Worm (Caenorhabditis elegans) whole organism, young adult: ENCODE measurements around the gene sucl-1.

Experiments used
- B0261.1 ChIP-seq: sonication (generic microtip); optimal IDR thresholded peaks from 2 replicates; lab custom pipeline; 2016; ENCODE audit warnings: mild to moderate bottlenecking, missing genetic modification characterization, moderate library complexity, missing compliant biosample characterization
- F23B12.7 ChIP-seq: sonication (generic microtip); optimal IDR thresholded peaks from 2 replicates; lab custom pipeline; 2017; ENCODE audit warnings: missing genetic modification characterization, mild to moderate bottlenecking, missing compliant biosample characterization, antibody characterized with exemption, moderate library complexity; ENCODE audit not compliant: insufficient read depth
- F39B2.1 ChIP-seq: fragments of 200-800 bp; sonication (Bioruptor generic); IDR thresholded peaks from 2 replicates; pipeline ENCODE4 v1.3.6; 2022; ENCODE audit warnings: missing genetic modification reagents, missing genetic modification characterization, missing compliant biosample characterization
- F57C9.4 ChIP-seq: sonication (generic microtip); optimal IDR thresholded peaks from 2 replicates; lab custom pipeline; 2017; ENCODE audit warnings: mild to moderate bottlenecking, missing genetic modification characterization, missing compliant biosample characterization
- K11D2.4 ChIP-seq: fragments of 200-800 bp; sonication (Bioruptor generic); IDR thresholded peaks from 2 replicates; pipeline ENCODE4 v1.3.6; 2022; ENCODE audit warnings: missing genetic modification reagents, missing genetic modification characterization, missing compliant biosample characterization
- Y53G8AR.9 ChIP-seq: fragments of 200-800 bp; sonication (Bioruptor generic); conservative IDR thresholded peaks from 2 replicates; pipeline ENCODE4 v1.3.6; 2022; ENCODE audit warnings: missing genetic modification reagents, missing genetic modification characterization, missing compliant biosample characterization
- ZK185.1 ChIP-seq: sonication (generic microtip); optimal IDR thresholded peaks from 2 replicates; lab custom pipeline; 2016; ENCODE audit warnings: mild to moderate bottlenecking, missing genetic modification characterization, missing compliant biosample characterization; ENCODE audit not compliant: poor library complexity, severe bottlenecking
- atf-7 ChIP-seq: sonication (generic microtip); optimal IDR thresholded peaks from 2 replicates; lab custom pipeline; 2017; ENCODE audit warnings: mild to moderate bottlenecking, missing genetic modification characterization, missing compliant biosample characterization
- ccch-3 ChIP-seq: fragments of 200-800 bp; sonication (Bioruptor generic); optimal IDR thresholded peaks from 2 replicates; lab custom pipeline; 2018; ENCODE audit warnings: mild to moderate bottlenecking, missing genetic modification characterization, missing compliant biosample characterization
- ceh-58 ChIP-seq: fragments of 200-800 bp; sonication (Bioruptor generic); IDR thresholded peaks from 2 replicates; pipeline ENCODE4 v1.3.6; 2022; ENCODE audit warnings: missing genetic modification characterization, missing compliant biosample characterization
- chd-7 ChIP-seq: sonication (generic microtip); optimal IDR thresholded peaks from 2 replicates; lab custom pipeline; 2016; ENCODE audit warnings: mild to moderate bottlenecking, missing genetic modification characterization, moderate library complexity, missing compliant biosample characterization
- die-1 ChIP-seq: sonication (generic microtip); optimal IDR thresholded peaks from 2 replicates; lab custom pipeline; 2016; ENCODE audit warnings: missing genotype, mild to moderate bottlenecking, missing genetic modification characterization, missing compliant biosample characterization
- hmg-1.2 ChIP-seq: fragments of 200-800 bp; sonication (Bioruptor generic); IDR thresholded peaks from 2 replicates; pipeline ENCODE4 v1.3.6; 2022; ENCODE audit warnings: missing genetic modification reagents, missing genetic modification characterization, missing compliant biosample characterization
- hrde-1 ChIP-seq: sonication (generic microtip); optimal IDR thresholded peaks from 2 replicates; lab custom pipeline; 2016; ENCODE audit warnings: missing genetic modification characterization, mild to moderate bottlenecking, missing compliant biosample characterization, moderate library complexity, missing genotype, missing genetic modification reagents, borderline replicate concordance
- hsf-1 ChIP-seq: fragments of 200-800 bp; sonication (Bioruptor generic); IDR thresholded peaks from 2 replicates; pipeline ENCODE4 v1.3.6; 2022; ENCODE audit warnings: missing genetic modification reagents, missing genetic modification characterization, missing compliant biosample characterization
- lin-35 ChIP-seq, 3 experiments: fragments of 150-350 bp in 2 of 3; sonication (generic microtip) in 1 of 3; optimal IDR thresholded peaks; 2 replicates each; lab custom pipeline; 2014 to 2018; ENCODE audit warnings: missing biosample characterization in 3 of 3, missing genetic modification characterization in 3 of 3, missing genetic modification reagents in 3 of 3
- lir-1 ChIP-seq: fragments of 200-800 bp; sonication (Bioruptor generic); conservative IDR thresholded peaks from 2 replicates; pipeline ENCODE4 v1.3.6; 2022; ENCODE audit warnings: missing genetic modification reagents, missing genetic modification characterization, missing compliant biosample characterization
- mcd-1 ChIP-seq: fragments of 200-800 bp; sonication (Bioruptor generic); IDR thresholded peaks from 2 replicates; pipeline ENCODE4 v1.3.6; 2022; ENCODE audit warnings: missing genetic modification reagents, missing genetic modification characterization, missing compliant biosample characterization
- nfyb-1 ChIP-seq: fragments of 200-800 bp; sonication (Bioruptor generic); IDR thresholded peaks from 2 replicates; pipeline ENCODE4 v1.3.6; 2022; ENCODE audit warnings: missing genetic modification reagents, missing genetic modification characterization, missing compliant biosample characterization
- nhr-27 ChIP-seq: fragments of 200-800 bp; sonication (Bioruptor generic); optimal IDR thresholded peaks from 2 replicates; lab custom pipeline; 2018; ENCODE audit warnings: mild to moderate bottlenecking, missing genetic modification characterization, moderate library complexity, missing compliant biosample characterization
- nhr-80 ChIP-seq: sonication (generic microtip); optimal IDR thresholded peaks from 2 replicates; lab custom pipeline; 2016; ENCODE audit warnings: missing genetic modification characterization, missing compliant biosample characterization
- rpc-1 ChIP-seq, 2 experiments: fragments of 150-350 bp in 1 of 2; sonication (generic microtip) in 1 of 2; optimal IDR thresholded peaks; 2 replicates each; lab custom pipeline; 2014 to 2018; ENCODE audit warnings: missing biosample characterization in 1 of 2, missing genetic modification characterization in 1 of 2, missing genetic modification reagents in 1 of 2, missing genotype in 1 of 2
- sdz-38 ChIP-seq: sonication (generic microtip); optimal IDR thresholded peaks from 2 replicates; lab custom pipeline; 2016; ENCODE audit warnings: missing genotype, missing genetic modification characterization, missing compliant biosample characterization
- snpc-1.1 ChIP-seq: sonication (generic microtip); optimal IDR thresholded peaks from 2 replicates; lab custom pipeline; 2017; ENCODE audit warnings: missing genetic modification characterization, mild to moderate bottlenecking, missing compliant biosample characterization, antibody characterized with exemption, moderate library complexity, missing genotype, missing genetic modification reagents; ENCODE audit not compliant: insufficient read depth
- snpc-4 ChIP-seq, 5 experiments: fragments of 150-350 bp in 1 of 5; sonication (generic microtip) in 4 of 5; optimal IDR thresholded peaks; 2 replicates each; lab custom pipeline; 2014 to 2018; ENCODE audit warnings: missing genetic modification characterization in 5 of 5, missing biosample characterization in 3 of 5, antibody characterized with exemption in 2 of 5, mild to moderate bottlenecking in 2 of 5, missing compliant biosample characterization in 2 of 5, missing genotype in 2 of 5, moderate library complexity in 2 of 5, missing genetic modification reagents in 1 of 5
- sptf-2 ChIP-seq: fragments of 200-800 bp; sonication (Bioruptor generic); optimal IDR thresholded peaks from 2 replicates; lab custom pipeline; 2018; ENCODE audit warnings: mild to moderate bottlenecking, missing genetic modification characterization, missing compliant biosample characterization
- unc-62 ChIP-seq: fragments of 150-350 bp; optimal IDR thresholded peaks from 2 replicates; lab custom pipeline; 2014; ENCODE audit warnings: missing biosample characterization, missing genetic modification reagents, missing genetic modification characterization
- zfh-2 ChIP-seq: fragments of 200-800 bp; sonication (Bioruptor generic); conservative IDR thresholded peaks from 2 replicates; pipeline ENCODE4 v1.3.6; 2022; ENCODE audit warnings: missing genetic modification reagents, missing genetic modification characterization, missing compliant biosample characterization
- ztf-22 ChIP-seq: fragments of 200-800 bp; sonication (Bioruptor generic); optimal IDR thresholded peaks from 2 replicates; lab custom pipeline; 2018; ENCODE audit warnings: mild to moderate bottlenecking, missing genetic modification characterization, moderate library complexity, missing compliant biosample characterization
- ztf-25 ChIP-seq: fragments of 200-800 bp; sonication (Bioruptor generic); IDR thresholded peaks from 2 replicates; pipeline ENCODE4 v1.3.6; 2022; ENCODE audit warnings: missing genetic modification reagents, missing genetic modification characterization, missing compliant biosample characterization

The sucl-1 gene

DNA sequence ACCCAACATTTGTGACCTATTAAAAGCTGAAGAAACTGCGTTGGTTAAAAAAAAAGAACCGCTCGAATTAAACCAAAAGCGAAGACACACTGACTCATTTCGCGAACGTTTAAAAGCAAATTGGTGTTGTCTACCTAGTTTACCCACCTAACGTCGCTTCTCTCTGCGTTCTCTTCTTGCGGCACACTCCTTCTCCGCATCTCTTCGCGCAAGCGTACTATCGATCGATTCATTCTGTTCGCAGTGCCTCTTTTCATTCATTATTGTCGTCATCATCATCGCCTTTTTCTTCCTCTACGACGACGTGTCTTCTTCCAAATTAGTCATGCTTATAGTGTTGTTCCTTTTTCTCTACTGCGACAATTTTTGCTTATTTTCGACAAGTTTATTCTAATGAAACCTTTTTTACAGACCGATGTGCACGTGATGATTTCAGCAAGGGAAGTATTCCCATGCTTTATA, 42.6 kb upstream of the sucl-1 start, which contains the start of gene atrn-1:
TSS of gene atrn-1 (plus strand) at position 412 of the 462 bp plus-strand sequence.
- TF ChIP-seq die-1 (tag; lab: Kevin White, UChicago) (no peak), B0261.1 (tag; lab: Kevin White, UChicago) (no peak), nhr-80 (tag; lab: Kevin White, UChicago) (peak; percentile 5), Y53G8AR.9 (GFP tag; lab: Robert Waterston, UW) (no peak), lin-35 (GFP tag; optimal IDR thresholded peaks at IDR 0.05; lab: Kevin White, UChicago) (no peak), F23B12.7 (tag; lab: Kevin White, UChicago) (no peak), hmg-1.2 (GFP tag; lab: Robert Waterston, UW) (peak; percentile 71; the same call in 1 of the 2 replicates), ccch-3 (no peak), nhr-27 (no peak), nfyb-1 (GFP tag; lab: Robert Waterston, UW) (no peak)

- TF ChIP-seq hmg-1.2 (GFP tag; lab: Robert Waterston, UW): peak; percentile 37; the same call in 1 of the 2 replicates
- no peak for TF ChIP-seq snpc-4 (GFP tag; optimal IDR thresholded peaks at IDR 0.05; lab: Kevin White, UChicago)
- TF ChIP-seq snpc-4 (tag; optimal IDR thresholded peaks at IDR 0.05; lab: Kevin White, UChicago): peak in 3 of 4 experiments; percentile 29 to 92 (median 91)
- no peak for TF ChIP-seq F57C9.4 (tag; lab: Kevin White, UChicago)
- TF ChIP-seq lir-1 (GFP tag; lab: Robert Waterston, UW): no peak
- no peak for TF ChIP-seq F39B2.1 (GFP tag; lab: Robert Waterston, UW)
- TF ChIP-seq ZK185.1 (tag; lab: Kevin White, UChicago): no peak
- no peak for TF ChIP-seq mcd-1 (GFP tag; lab: Robert Waterston, UW)
Measured at ce11 chrX:14715459-14715858, 38.4 kb upstream of the sucl-1 start.

ce11 chrX:14717782-14718181, 36.0 kb upstream of the sucl-1 start:
- TF ChIP-seq atf-7 (no peak), rpc-1 (optimal IDR thresholded peaks at IDR 0.05; lab: Kevin White, UChicago) (no peak), rpc-1 (tag; optimal IDR thresholded peaks at IDR 0.05; lab: Kevin White, UChicago) (peak; percentile 35), snpc-1.1 (peak; percentile 64), snpc-4 (GFP tag; optimal IDR thresholded peaks at IDR 0.05; lab: Kevin White, UChicago) (peak; percentile 76), snpc-4 (tag; optimal IDR thresholded peaks at IDR 0.05; lab: Kevin White, UChicago) (peak in 3 of 4 experiments; percentile 46 to 85 (median 73))
- TF ChIP-seq, all 124 proteins: peak for 3

- TF ChIP-seq ztf-25 (GFP tag; lab: Robert Waterston, UW) (no peak), hrde-1 (tag; lab: Kevin White, UChicago) (no peak), ztf-22 (GFP tag; lab: Kevin White, UChicago) (no peak), hsf-1 (no peak), sdz-38 (tag; lab: Kevin White, UChicago) (no peak), chd-7 (no peak), unc-62 (GFP tag; lab: Kevin White, UChicago) (no peak), zfh-2 (no peak)
Measured at ce11 chrX:14721098-14721497, 32.7 kb upstream of the sucl-1 start, which contains the start of gene F33C8.2. Gene F33C8.2, plus strand, starts transcription at chrX:14721398.

- peak; percentile 94 for TF ChIP-seq hsf-1
- TF ChIP-seq, all 124 proteins: peak for 1; not testable (repeated sequence) for 123
Measured at ce11 chrX:14724139-14724538, 29.7 kb upstream of the sucl-1 start.

ce11 chrX:14724935-14725334, 28.9 kb upstream of the sucl-1 start:
- TF ChIP-seq ceh-58 (GFP tag; lab: Robert Waterston, UW) (no peak), K11D2.4 (GFP tag; lab: Robert Waterston, UW) (0 out of 2 replicates have a peak, but pooled peaks have one; percentile 43), sptf-2 (no peak), zfh-2 (peak; percentile 77)
- TF ChIP-seq, all 124 proteins: peak for 2
